Worm (Caenorhabditis elegans) whole organism, L3 larva: ENCODE measurements around the gene nhr-133.
A peak's percentile ranks its signal among the peaks of the same experiment; 100 is the strongest.

Experiments
- ama-1 ChIP-seq: fragments of 150-350 bp; optimal IDR thresholded peaks from 2 replicates; lab custom pipeline; 2018
- egl-5 ChIP-seq: fragments of 150-350 bp; optimal IDR thresholded peaks from 2 replicates; lab custom pipeline; 2017; ENCODE audit warnings: missing biosample characterization, missing genetic modification reagents, missing genetic modification characterization, inconsistent platforms
- elt-2 ChIP-seq: sonication (generic microtip); optimal IDR thresholded peaks from 2 replicates; lab custom pipeline; 2016; ENCODE audit warnings: missing genetic modification reagents, mild to moderate bottlenecking, missing genetic modification characterization, missing compliant biosample characterization
- lin-15B ChIP-seq: fragments of 150-350 bp; optimal IDR thresholded peaks from 2 replicates; lab custom pipeline; 2014; ENCODE audit warnings: missing biosample characterization, missing genetic modification characterization
- lsy-12 ChIP-seq: sonication (generic microtip); optimal IDR thresholded peaks from 2 replicates; lab custom pipeline; 2016; ENCODE audit warnings: mild to moderate bottlenecking, missing genetic modification characterization, missing compliant biosample characterization
- mdl-1 ChIP-seq: fragments of 150-350 bp; optimal IDR thresholded peaks from 2 replicates; lab custom pipeline; 2014; ENCODE audit warnings: missing biosample characterization, missing genetic modification characterization
- nfya-1 ChIP-seq: sonication (generic microtip); optimal IDR thresholded peaks from 2 replicates; lab custom pipeline; 2017; ENCODE audit warnings: missing genetic modification characterization, mild to moderate bottlenecking, missing compliant biosample characterization, antibody characterized with exemption, moderate library complexity; ENCODE audit not compliant: insufficient read depth
- nhr-76 ChIP-seq: fragments of 150-350 bp; sonication (generic microtip); optimal IDR thresholded peaks from 5 replicates; lab custom pipeline; 2014; ENCODE audit warnings: missing biosample characterization, missing genetic modification characterization
- skn-1 ChIP-seq: fragments of 150-350 bp; optimal IDR thresholded peaks from 2 replicates; lab custom pipeline; 2014; ENCODE audit warnings: missing biosample characterization, missing genetic modification characterization
- zag-1 ChIP-seq: fragments of 150-350 bp; optimal IDR thresholded peaks from 2 replicates; lab custom pipeline; 2014; ENCODE audit warnings: missing biosample characterization, missing genetic modification characterization

DNA sequence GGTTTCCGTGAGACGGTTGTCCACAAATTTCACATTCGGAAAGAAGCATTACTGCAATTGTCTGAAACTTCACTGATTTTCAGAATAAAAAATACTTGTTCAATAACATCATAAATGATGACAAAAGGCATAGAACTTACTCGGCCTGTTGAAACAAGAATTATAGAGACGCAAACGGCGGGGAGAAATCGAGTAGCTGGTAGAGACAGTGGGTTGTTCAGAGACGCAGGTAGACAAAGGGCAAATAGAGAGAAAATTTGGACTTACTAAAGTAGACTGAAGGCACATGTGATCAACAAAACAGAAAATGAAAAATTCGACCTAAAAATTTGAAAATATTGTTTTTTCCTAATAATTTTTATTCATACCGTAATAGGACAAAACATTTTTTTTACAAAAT is 47.8 kb upstream of the nhr-133 start, which contains the start of gene nhr-182:
- no peak for TF ChIP-seq lsy-12 (tag; lab: Kevin White, UChicago)
- TF ChIP-seq ama-1 (lab: Kevin White, UChicago): no peak
- no peak for TF ChIP-seq nhr-76
- no peak for TF ChIP-seq mdl-1 (tag; lab: Kevin White, UChicago)
- TF ChIP-seq egl-5 (tag; lab: Kevin White, UChicago): no peak
- no peak for TF ChIP-seq lin-15B
- no peak for TF ChIP-seq zag-1
- peak; percentile 16 for TF ChIP-seq nfya-1
- peak; percentile 89 for TF ChIP-seq skn-1 (tag; lab: Kevin White, UChicago)
- peak; percentile 28 for TF ChIP-seq elt-2 (tag; lab: Kevin White, UChicago)
